Fruit fly (Drosophila melanogaster) whole organism, embryonic: Measurements from ENCODE around the gene Kdsr.

Source experiments
- Abd-B ChIP-seq: fragments of 200-800 bp; sonication (Bioruptor generic); optimal IDR thresholded peaks from 2 replicates; lab custom pipeline; 2018; ENCODE audit warnings: missing biosample characterization, mild to moderate bottlenecking, missing genetic modification characterization, moderate library complexity
- CG10959 ChIP-seq: fragments of 200-800 bp; sonication (Bioruptor generic); IDR thresholded peaks from 2 replicates; pipeline ENCODE4 v1.3.6; 2022; ENCODE audit warnings: missing biosample characterization, missing genetic modification characterization
- CG11085 ChIP-seq: fragments of 200-800 bp; sonication (Bioruptor generic); IDR thresholded peaks from 2 replicates; pipeline ENCODE4 v1.3.6; 2022; ENCODE audit warnings: missing biosample characterization, missing genetic modification characterization
- CG12391 ChIP-seq: fragments of 200-800 bp; sonication (Bioruptor generic); optimal IDR thresholded peaks from 3 replicates; lab custom pipeline; 2018; ENCODE audit warnings: missing biosample characterization, mild to moderate bottlenecking, missing genetic modification characterization, moderate library complexity
- CG13424 ChIP-seq: fragments of 200-800 bp; sonication (Bioruptor generic); optimal IDR thresholded peaks from 2 replicates; lab custom pipeline; 2019; ENCODE audit warnings: missing biosample characterization, mild to moderate bottlenecking, missing genetic modification characterization, moderate library complexity
- CG13624 ChIP-seq: fragments of 200-800 bp; sonication (Bioruptor generic); optimal IDR thresholded peaks from 2 replicates; lab custom pipeline; 2016; ENCODE audit warnings: missing biosample characterization, missing genetic modification characterization
- CG14860 ChIP-seq: fragments of 200-800 bp; sonication (Bioruptor generic); IDR thresholded peaks from 3 replicates; pipeline ENCODE4 v1.3.6; 2022; ENCODE audit warnings: missing biosample characterization, missing genetic modification characterization; ENCODE audit not compliant: partially characterized antibody
- CG1647 ChIP-seq: fragments of 200-800 bp; sonication (Bioruptor generic); optimal IDR thresholded peaks from 3 replicates; lab custom pipeline; 2016; ENCODE audit warnings: missing biosample characterization, missing genetic modification characterization
- CG17568 ChIP-seq: fragments of 200-800 bp; sonication (Bioruptor generic); optimal IDR thresholded peaks from 2 replicates; lab custom pipeline; 2018; ENCODE audit warnings: missing biosample characterization, mild to moderate bottlenecking, missing genetic modification characterization, moderate library complexity
- CG17802 ChIP-seq: fragments of 200-800 bp; sonication (Bioruptor generic); optimal IDR thresholded peaks from 2 replicates; lab custom pipeline; 2018; ENCODE audit warnings: missing biosample characterization, mild to moderate bottlenecking, missing genetic modification characterization, moderate library complexity
- CG1792 ChIP-seq: fragments of 200-800 bp; sonication (Bioruptor generic); optimal IDR thresholded peaks from 2 replicates; lab custom pipeline; 2016; ENCODE audit warnings: missing biosample characterization, missing genetic modification characterization
- CG34422 ChIP-seq: fragments of 200-800 bp; sonication (Bioruptor generic); IDR thresholded peaks from 3 replicates; pipeline ENCODE4 v1.3.6; 2022; ENCODE audit warnings: missing biosample characterization, missing genetic modification characterization
- CG4707 ChIP-seq: fragments of 200-800 bp; sonication (Bioruptor generic); optimal IDR thresholded peaks from 2 replicates; lab custom pipeline; 2018; ENCODE audit warnings: missing biosample characterization, mild to moderate bottlenecking, missing genetic modification characterization, moderate library complexity
- CG4820 ChIP-seq: fragments of 200-800 bp; sonication (Bioruptor generic); optimal IDR thresholded peaks from 3 replicates; lab custom pipeline; 2016; ENCODE audit warnings: missing biosample characterization, missing genetic modification characterization
- CG5180 ChIP-seq: fragments of 200-800 bp; sonication (Bioruptor generic); optimal IDR thresholded peaks from 3 replicates; lab custom pipeline; 2017; ENCODE audit warnings: missing biosample characterization, missing genetic modification characterization, mild to moderate bottlenecking, moderate library complexity, missing genetic modification reagents
- CG6683 ChIP-seq: fragments of 200-800 bp; sonication (Bioruptor generic); optimal IDR thresholded peaks from 2 replicates; lab custom pipeline; 2017; ENCODE audit warnings: missing biosample characterization, mild to moderate bottlenecking, missing genetic modification characterization, missing genetic modification reagents
- CG6791 ChIP-seq: fragments of 200-800 bp; sonication (Bioruptor generic); IDR thresholded peaks from 3 replicates; pipeline ENCODE4 v1.3.6; 2022; ENCODE audit warnings: missing biosample characterization, missing genetic modification characterization; ENCODE audit not compliant: partially characterized antibody
- CG6854 ChIP-seq: fragments of 200-800 bp; sonication (Bioruptor generic); optimal IDR thresholded peaks from 3 replicates; lab custom pipeline; 2017; ENCODE audit warnings: missing biosample characterization, mild to moderate bottlenecking, missing genetic modification characterization
- CG9727 ChIP-seq: fragments of 200-800 bp; sonication (Bioruptor generic); optimal IDR thresholded peaks from 3 replicates; lab custom pipeline; 2017; ENCODE audit warnings: missing biosample characterization, mild to moderate bottlenecking, missing genetic modification characterization
- CHES-1-like ChIP-seq: fragments of 200-800 bp; sonication (Bioruptor generic); optimal IDR thresholded peaks from 2 replicates; lab custom pipeline; 2016; ENCODE audit warnings: missing biosample characterization, missing genetic modification characterization
- CrebB ChIP-seq: fragments of 200-800 bp; sonication (Bioruptor generic); optimal IDR thresholded peaks from 3 replicates; lab custom pipeline; 2018; ENCODE audit warnings: missing biosample characterization, mild to moderate bottlenecking, missing genetic modification characterization
- D19B ChIP-seq: fragments of 200-800 bp; sonication (Bioruptor generic); optimal IDR thresholded peaks from 2 replicates; lab custom pipeline; 2017; ENCODE audit warnings: missing biosample characterization, mild to moderate bottlenecking, missing genetic modification characterization
- Dbx ChIP-seq: fragments of 200-800 bp; sonication (Bioruptor generic); IDR thresholded peaks from 3 replicates; pipeline ENCODE4 v1.3.6; 2022; ENCODE audit warnings: missing biosample characterization, missing genetic modification characterization
- Doc2 ChIP-seq: fragments of 200-800 bp; sonication (Bioruptor generic); IDR thresholded peaks from 2 replicates; pipeline ENCODE4 v1.3.6; 2022; ENCODE audit warnings: missing biosample characterization, missing genetic modification characterization
- Fer2 ChIP-seq: fragments of 200-800 bp; sonication (Bioruptor generic); optimal IDR thresholded peaks from 2 replicates; lab custom pipeline; 2018; ENCODE audit warnings: missing biosample characterization, mild to moderate bottlenecking, missing genetic modification characterization, moderate library complexity
- HHEX ChIP-seq: fragments of 200-800 bp; sonication (Bioruptor generic); optimal IDR thresholded peaks from 3 replicates; lab custom pipeline; 2017; ENCODE audit warnings: missing biosample characterization, mild to moderate bottlenecking, missing genetic modification characterization, missing genetic modification reagents
- HmgD ChIP-seq: fragments of 200-800 bp; sonication (Bioruptor generic); optimal IDR thresholded peaks from 3 replicates; lab custom pipeline; 2016; ENCODE audit warnings: missing biosample characterization, missing genetic modification characterization
- Jarid2 ChIP-seq: fragments of 200-800 bp; sonication (Bioruptor generic); optimal IDR thresholded peaks from 3 replicates; lab custom pipeline; 2017; ENCODE audit warnings: mild to moderate bottlenecking, missing biosample characterization, missing genetic modification reagents, missing genetic modification characterization
- Lhr ChIP-seq: fragments of 200-800 bp; sonication (Bioruptor generic); optimal IDR thresholded peaks from 3 replicates; lab custom pipeline; 2017; ENCODE audit warnings: mild to moderate bottlenecking, missing biosample characterization, missing genetic modification reagents, missing genetic modification characterization
- MESR4 ChIP-seq: fragments of 200-800 bp; sonication (Bioruptor generic); optimal IDR thresholded peaks from 2 replicates; lab custom pipeline; 2018; ENCODE audit warnings: missing biosample characterization, mild to moderate bottlenecking, missing genetic modification characterization, moderate library complexity
- Pdp1 ChIP-seq, 2 experiments: fragments of 200-800 bp; sonication (Bioruptor generic); optimal IDR thresholded peaks; 3 replicates each; lab custom pipeline; 2016; ENCODE audit warnings: missing biosample characterization in 2 of 2, missing genetic modification characterization in 2 of 2, mild to moderate bottlenecking in 1 of 2, moderate library complexity in 1 of 2
- Sox100B ChIP-seq: fragments of 200-800 bp; sonication (Bioruptor generic); optimal IDR thresholded peaks from 3 replicates; lab custom pipeline; 2018; ENCODE audit warnings: missing biosample characterization, mild to moderate bottlenecking, missing genetic modification characterization
- Sry-β ChIP-seq: fragments of 200-800 bp; sonication (Bioruptor generic); optimal IDR thresholded peaks from 2 replicates; lab custom pipeline; 2018; ENCODE audit warnings: missing biosample characterization, mild to moderate bottlenecking, missing genetic modification characterization, moderate library complexity
- Trl ChIP-seq, 3 experiments: fragments of >200 bp in 2 of 3; fragments of 200-800 bp in 1 of 3; sonication (Bioruptor generic) in 1 of 3; optimal IDR thresholded peaks; 2 replicates in 1 of 3; 3 replicates in 2 of 3; lab custom pipeline; 2016 to 2017; ENCODE audit warnings: missing biosample characterization in 1 of 3, missing genetic modification characterization in 1 of 3
- Vsx1 ChIP-seq: fragments of 200-800 bp; sonication (Bioruptor generic); optimal IDR thresholded peaks from 2 replicates; lab custom pipeline; 2017; ENCODE audit warnings: missing biosample characterization, mild to moderate bottlenecking, missing genetic modification characterization, missing genetic modification reagents
- ap ChIP-seq: fragments of 200-800 bp; sonication (Bioruptor generic); IDR thresholded peaks from 2 replicates; pipeline ENCODE4 v1.3.6; 2022; ENCODE audit warnings: missing biosample characterization, missing genetic modification characterization
- bsh ChIP-seq, 2 experiments: fragments of 200-800 bp; sonication (Bioruptor generic); optimal IDR thresholded peaks; 2 replicates each; lab custom pipeline; 2017 to 2018; ENCODE audit warnings: mild to moderate bottlenecking in 2 of 2, missing biosample characterization in 2 of 2, missing genetic modification characterization in 2 of 2, moderate library complexity in 1 of 2
- crol ChIP-seq: fragments of 200-800 bp; sonication (Bioruptor generic); IDR thresholded peaks from 2 replicates; pipeline ENCODE4 v1.3.6; 2022; ENCODE audit warnings: missing biosample characterization, missing genetic modification characterization
- grau ChIP-seq: fragments of 200-800 bp; optimal IDR thresholded peaks from 3 replicates; lab custom pipeline; 2019; ENCODE audit warnings: missing biosample characterization, mild to moderate bottlenecking, missing genetic modification characterization, moderate library complexity
- hth ChIP-seq: fragments of >200 bp; optimal IDR thresholded peaks from 2 replicates; lab custom pipeline; 2017; ENCODE audit warnings: inconsistent platforms
- lilli ChIP-seq: fragments of 200-800 bp; sonication (Bioruptor generic); optimal IDR thresholded peaks from 3 replicates; lab custom pipeline; 2016; ENCODE audit warnings: missing biosample characterization, missing genetic modification characterization
- mld ChIP-seq: fragments of 200-800 bp; sonication (Bioruptor generic); IDR thresholded peaks from 3 replicates; pipeline ENCODE4 v1.3.6; 2022; ENCODE audit warnings: missing biosample characterization, missing genetic modification characterization; ENCODE audit not compliant: partially characterized antibody
- nerfin-2 ChIP-seq: fragments of 200-800 bp; sonication (Bioruptor generic); IDR thresholded peaks from 2 replicates; pipeline ENCODE4 v1.3.6; 2022; ENCODE audit warnings: missing biosample characterization, missing genetic modification characterization; ENCODE audit not compliant: partially characterized antibody
- run ChIP-seq: fragments of 200-800 bp; sonication (Bioruptor generic); optimal IDR thresholded peaks from 3 replicates; lab custom pipeline; 2018; ENCODE audit warnings: missing biosample characterization, mild to moderate bottlenecking, missing genetic modification characterization
- tna ChIP-seq: fragments of 200-800 bp; sonication (Bioruptor generic); IDR thresholded peaks from 2 replicates; pipeline ENCODE4 v1.3.6; 2022; ENCODE audit warnings: missing biosample characterization, missing genetic modification characterization; ENCODE audit not compliant: partially characterized antibody
- ttk ChIP-seq: fragments of 200-800 bp; sonication (Bioruptor generic); IDR thresholded peaks from 2 replicates; pipeline ENCODE4 v2.1.2; 2022; ENCODE audit warnings: missing biosample characterization, missing genetic modification characterization
- tup ChIP-seq: fragments of 200-800 bp; sonication (Bioruptor generic); optimal IDR thresholded peaks from 2 replicates; lab custom pipeline; 2016; ENCODE audit warnings: missing biosample characterization, mild to moderate bottlenecking, missing genetic modification characterization, moderate library complexity
- zen2 ChIP-seq: fragments of 200-800 bp; sonication (Bioruptor generic); IDR thresholded peaks from 3 replicates; pipeline ENCODE4 v1.3.6; 2022; ENCODE audit warnings: missing biosample characterization, missing genetic modification characterization; ENCODE audit not compliant: partially characterized antibody

The Kdsr gene

DNA sequence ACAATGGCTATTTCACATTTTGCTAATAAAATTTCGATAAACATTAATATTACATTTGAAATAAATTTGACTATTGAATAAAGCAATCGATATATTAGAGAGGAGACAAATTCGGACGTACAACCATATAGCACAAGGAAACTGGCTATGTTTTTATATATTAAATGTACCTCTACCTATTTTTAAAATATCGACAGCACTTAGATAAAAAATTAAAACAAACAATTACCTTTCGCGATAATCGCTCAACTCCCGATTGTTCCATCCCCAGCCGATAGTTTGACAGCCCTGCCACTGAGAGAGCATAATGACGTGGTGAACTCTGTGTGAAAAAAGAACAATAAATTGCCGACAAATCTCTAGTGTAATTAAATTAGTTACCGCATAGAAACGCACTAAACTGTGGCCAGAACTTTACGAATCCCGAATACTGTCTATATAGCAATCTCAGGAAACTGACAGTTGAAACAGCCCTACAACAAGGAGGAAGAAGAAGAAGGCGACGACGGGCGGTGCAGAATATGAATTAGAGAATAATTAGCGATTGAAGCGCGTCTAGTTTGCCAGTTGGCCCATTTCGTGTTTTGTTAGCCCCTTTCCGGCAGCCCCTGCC lies 3.6 kb downstream of the Kdsr start, which contains the start of gene CG11857 (continued):
- TF ChIP-seq CG4707 (peak; percentile 82), HmgD (GFP tag; lab: Kevin White, UChicago) (peak; percentile 95), Jarid2 (GFP tag; lab: Kevin White, UChicago) (peak; percentile 84), crol (GFP tag; lab: Robert Waterston, UW) (peak; percentile 80), Pdp1 (GFP tag; optimal IDR thresholded peaks at IDR 0.05; lab: Kevin White, UChicago) (peak; percentile 98), Fer2 (tag; lab: Kevin White, UChicago) (peak; percentile 97), lilli (peak; percentile 99), HHEX (GFP tag; lab: Kevin White, UChicago) (peak; percentile 96), ap (GFP tag; lab: Robert Waterston, UW) (peak; percentile 97), Doc2 (GFP tag; lab: Robert Waterston, UW) (peak; percentile 97), ttk (GFP tag; lab: Robert Waterston, UW) (peak; percentile 99), CG14860 (GFP tag; lab: Robert Waterston, UW) (peak; percentile 100), CG1647 (GFP tag; lab: Kevin White, UChicago) (peak; percentile 97), CG6854 (GFP tag; lab: Kevin White, UChicago) (peak; percentile 88), CG9727 (GFP tag; lab: Kevin White, UChicago) (peak; percentile 98), Abd-B (GFP tag; lab: Kevin White, UChicago) (peak; percentile 99), CG13424 (peak; percentile 98), tup (GFP tag; lab: Kevin White, UChicago) (peak; percentile 94), CG4820 (GFP tag; lab: Kevin White, UChicago) (peak; percentile 97), CG13624 (peak; percentile 99), CG10959 (GFP tag; lab: Robert Waterston, UW) (peak; percentile 99), MESR4 (peak; percentile 91), CG5180 (no peak), run (tag; lab: Kevin White, UChicago) (peak; percentile 80), zen2 (GFP tag; lab: Robert Waterston, UW) (peak; percentile 99), Sox100B (GFP tag; lab: Kevin White, UChicago) (peak; percentile 93), CHES-1-like (GFP tag; lab: Kevin White, UChicago) (peak; percentile 97), D19B (GFP tag; lab: Kevin White, UChicago) (peak; percentile 90), CG12391 (tag; lab: Kevin White, UChicago) (peak; percentile 99), CG17802 (tag; lab: Kevin White, UChicago) (peak; percentile 88), nerfin-2 (GFP tag; lab: Robert Waterston, UW) (peak; percentile 99), CG34422 (GFP tag; lab: Robert Waterston, UW) (peak; percentile 100), mld (GFP tag; lab: Robert Waterston, UW) (peak; percentile 98), CG6791 (GFP tag; lab: Robert Waterston, UW) (peak; percentile 98), CG1792 (peak; percentile 95), CG6683 (GFP tag; lab: Kevin White, UChicago) (peak; percentile 87), Lhr (GFP tag; lab: Kevin White, UChicago) (peak; percentile 92), grau (tag; lab: Kevin White, UChicago) (peak; percentile 97), Sry-β (GFP tag; lab: Kevin White, UChicago) (peak; percentile 78), CG11085 (GFP tag; lab: Robert Waterston, UW) (peak; percentile 99), Trl (optimal IDR thresholded peaks at IDR 0.05; lab: Kevin White, UChicago) (peak in 1 of 2 experiments; percentile 46), Trl (GFP tag; optimal IDR thresholded peaks at IDR 0.05; lab: Kevin White, UChicago) (peak; percentile 98), Vsx1 (GFP tag; lab: Kevin White, UChicago) (peak; percentile 88), hth (no peak), Dbx (GFP tag; lab: Robert Waterston, UW) (peak; percentile 99), tna (GFP tag; lab: Robert Waterston, UW) (peak; percentile 99), CG17568 (GFP tag; lab: Kevin White, UChicago) (no peak), CrebB (tag; lab: Kevin White, UChicago) (peak; percentile 96), bsh (GFP tag; optimal IDR thresholded peaks at IDR 0.05; lab: Kevin White, UChicago) (peak; percentile 69 to 98)
